Worm (Caenorhabditis elegans) whole organism, young adult: ENCODE measurements around the gene srh-147.

Experiments used
- B0019.2 ChIP-seq: fragments of 200-800 bp; sonication (Bioruptor generic); conservative IDR thresholded peaks from 2 replicates; pipeline ENCODE4 v1.3.6; 2022; ENCODE audit warnings: missing genetic modification reagents, missing genetic modification characterization, missing compliant biosample characterization
- B0336.3 ChIP-seq: fragments of 200-800 bp; sonication (Bioruptor generic); IDR thresholded peaks from 2 replicates; pipeline ENCODE4 v1.3.6; 2022; ENCODE audit warnings: missing genetic modification characterization, missing compliant biosample characterization
- C06A6.2 ChIP-seq: fragments of 200-800 bp; sonication (Bioruptor generic); conservative IDR thresholded peaks from 2 replicates; pipeline ENCODE4 v1.3.6; 2022; ENCODE audit warnings: missing genetic modification characterization, missing compliant biosample characterization
- C17E4.6 ChIP-seq: fragments of 200-800 bp; sonication (Bioruptor generic); IDR thresholded peaks from 2 replicates; pipeline ENCODE4 v1.3.6; 2022; ENCODE audit warnings: missing genetic modification reagents, missing genetic modification characterization, missing compliant biosample characterization
- D2030.7 ChIP-seq: fragments of 200-800 bp; sonication (Bioruptor generic); IDR thresholded peaks from 2 replicates; pipeline ENCODE4 v1.3.6; 2022; ENCODE audit warnings: missing genetic modification reagents, missing genetic modification characterization, missing compliant biosample characterization
- F49E8.2 ChIP-seq: sonication (generic microtip); optimal IDR thresholded peaks from 3 replicates; lab custom pipeline; 2017; ENCODE audit warnings: missing genetic modification characterization, mild to moderate bottlenecking, missing compliant biosample characterization, antibody characterized with exemption, moderate library complexity; ENCODE audit not compliant: insufficient read depth
- T07F8.4 ChIP-seq: sonication (generic microtip); optimal IDR thresholded peaks from 2 replicates; lab custom pipeline; 2016; ENCODE audit warnings: mild to moderate bottlenecking, missing genetic modification characterization, moderate library complexity, missing compliant biosample characterization
- Y53G8AR.9 ChIP-seq: fragments of 200-800 bp; sonication (Bioruptor generic); conservative IDR thresholded peaks from 2 replicates; pipeline ENCODE4 v1.3.6; 2022; ENCODE audit warnings: missing genetic modification reagents, missing genetic modification characterization, missing compliant biosample characterization
- akir-1 ChIP-seq: fragments of 200-800 bp; sonication (Bioruptor generic); optimal IDR thresholded peaks from 2 replicates; lab custom pipeline; 2018; ENCODE audit warnings: mild to moderate bottlenecking, missing genetic modification characterization, moderate library complexity, missing compliant biosample characterization
- attf-3 ChIP-seq: fragments of 200-800 bp; sonication (Bioruptor generic); conservative IDR thresholded peaks from 2 replicates; pipeline ENCODE4 v1.3.6; 2022; ENCODE audit warnings: missing genetic modification reagents, missing genetic modification characterization, missing compliant biosample characterization
- bed-1 ChIP-seq: fragments of 200-800 bp; sonication (Bioruptor generic); IDR thresholded peaks from 2 replicates; pipeline ENCODE4 v1.3.6; 2022; ENCODE audit warnings: missing genetic modification reagents, missing genetic modification characterization, missing compliant biosample characterization
- ccch-3 ChIP-seq: fragments of 200-800 bp; sonication (Bioruptor generic); optimal IDR thresholded peaks from 2 replicates; lab custom pipeline; 2018; ENCODE audit warnings: mild to moderate bottlenecking, missing genetic modification characterization, missing compliant biosample characterization
- ceh-100 ChIP-seq: fragments of 200-800 bp; sonication (Bioruptor generic); IDR thresholded peaks from 2 replicates; pipeline ENCODE4 v1.3.6; 2022; ENCODE audit warnings: missing genetic modification reagents, missing genetic modification characterization, missing compliant biosample characterization
- ceh-79 ChIP-seq: sonication (generic microtip); optimal IDR thresholded peaks from 2 replicates; lab custom pipeline; 2017; ENCODE audit warnings: mild to moderate bottlenecking, missing genetic modification characterization, missing compliant biosample characterization
- chd-7 ChIP-seq: sonication (generic microtip); optimal IDR thresholded peaks from 2 replicates; lab custom pipeline; 2016; ENCODE audit warnings: mild to moderate bottlenecking, missing genetic modification characterization, moderate library complexity, missing compliant biosample characterization
- egrh-3 ChIP-seq: fragments of 200-800 bp; sonication (Bioruptor generic); IDR thresholded peaks from 2 replicates; pipeline ENCODE4 v1.3.6; 2022; ENCODE audit warnings: missing genetic modification reagents, missing genetic modification characterization, missing compliant biosample characterization
- him-1 ChIP-seq: sonication (generic microtip); optimal IDR thresholded peaks from 2 replicates; lab custom pipeline; 2016; ENCODE audit warnings: missing genotype, missing genetic modification reagents, missing genetic modification characterization, missing compliant biosample characterization
- hmg-1.2 ChIP-seq: fragments of 200-800 bp; sonication (Bioruptor generic); IDR thresholded peaks from 2 replicates; pipeline ENCODE4 v1.3.6; 2022; ENCODE audit warnings: missing genetic modification reagents, missing genetic modification characterization, missing compliant biosample characterization
- hmg-20 ChIP-seq: fragments of 200-800 bp; sonication (Bioruptor generic); IDR thresholded peaks from 2 replicates; pipeline ENCODE4 v1.3.6; 2022; ENCODE audit warnings: missing genetic modification reagents, missing genetic modification characterization, missing compliant biosample characterization
- hrde-1 ChIP-seq: sonication (generic microtip); optimal IDR thresholded peaks from 2 replicates; lab custom pipeline; 2016; ENCODE audit warnings: missing genetic modification characterization, mild to moderate bottlenecking, missing compliant biosample characterization, moderate library complexity, missing genotype, missing genetic modification reagents, borderline replicate concordance
- hsf-1 ChIP-seq: fragments of 200-800 bp; sonication (Bioruptor generic); IDR thresholded peaks from 2 replicates; pipeline ENCODE4 v1.3.6; 2022; ENCODE audit warnings: missing genetic modification reagents, missing genetic modification characterization, missing compliant biosample characterization
- lag-1 ChIP-seq: fragments of 200-800 bp; sonication (Bioruptor generic); IDR thresholded peaks from 2 replicates; pipeline ENCODE4 v1.3.6; 2022; ENCODE audit warnings: missing genetic modification reagents, missing genetic modification characterization, missing compliant biosample characterization
- lin-54 ChIP-seq: fragments of 200-800 bp; sonication (Bioruptor generic); optimal IDR thresholded peaks from 2 replicates; lab custom pipeline; 2018; ENCODE audit warnings: mild to moderate bottlenecking, missing genetic modification characterization, missing compliant biosample characterization
- madf-6 ChIP-seq: fragments of 200-800 bp; sonication (Bioruptor generic); IDR thresholded peaks from 2 replicates; pipeline ENCODE4 v1.3.6; 2022; ENCODE audit warnings: missing genetic modification reagents, missing genetic modification characterization, missing compliant biosample characterization
- mes-4 ChIP-seq: sonication (generic microtip); optimal IDR thresholded peaks from 2 replicates; lab custom pipeline; 2016; ENCODE audit warnings: missing genotype, missing genetic modification characterization, missing compliant biosample characterization
- nfya-1 ChIP-seq: sonication (generic microtip); optimal IDR thresholded peaks from 2 replicates; lab custom pipeline; 2017; ENCODE audit warnings: antibody characterized with exemption, missing compliant biosample characterization, missing genetic modification characterization, borderline replicate concordance; ENCODE audit not compliant: insufficient read depth
- pha-4 ChIP-seq: fragments of 150-350 bp; sonication (generic microtip); optimal IDR thresholded peaks from 2 replicates; lab custom pipeline; 2014; ENCODE audit warnings: missing biosample characterization, missing genetic modification reagents, missing genetic modification characterization
- sdz-38 ChIP-seq: sonication (generic microtip); optimal IDR thresholded peaks from 2 replicates; lab custom pipeline; 2016; ENCODE audit warnings: missing genotype, missing genetic modification characterization, missing compliant biosample characterization
- snpc-3.4 ChIP-seq: sonication (generic microtip); optimal IDR thresholded peaks from 2 replicates; lab custom pipeline; 2017; ENCODE audit warnings: missing genetic modification characterization, mild to moderate bottlenecking, missing compliant biosample characterization, antibody characterized with exemption, moderate library complexity, missing genotype, missing genetic modification reagents
- unc-62 ChIP-seq: fragments of 150-350 bp; optimal IDR thresholded peaks from 2 replicates; lab custom pipeline; 2014; ENCODE audit warnings: missing biosample characterization, missing genetic modification reagents, missing genetic modification characterization
- ztf-18 ChIP-seq: sonication (generic microtip); optimal IDR thresholded peaks from 2 replicates; lab custom pipeline; 2016; ENCODE audit warnings: missing genotype, mild to moderate bottlenecking, missing genetic modification characterization, missing compliant biosample characterization
- ztf-22 ChIP-seq: fragments of 200-800 bp; sonication (Bioruptor generic); optimal IDR thresholded peaks from 2 replicates; lab custom pipeline; 2018; ENCODE audit warnings: mild to moderate bottlenecking, missing genetic modification characterization, moderate library complexity, missing compliant biosample characterization
- ztf-3 ChIP-seq: fragments of 200-800 bp; sonication (Bioruptor generic); optimal IDR thresholded peaks from 2 replicates; lab custom pipeline; 2018; ENCODE audit warnings: mild to moderate bottlenecking, missing genetic modification characterization, missing compliant biosample characterization

srh-147 gene

DNA sequence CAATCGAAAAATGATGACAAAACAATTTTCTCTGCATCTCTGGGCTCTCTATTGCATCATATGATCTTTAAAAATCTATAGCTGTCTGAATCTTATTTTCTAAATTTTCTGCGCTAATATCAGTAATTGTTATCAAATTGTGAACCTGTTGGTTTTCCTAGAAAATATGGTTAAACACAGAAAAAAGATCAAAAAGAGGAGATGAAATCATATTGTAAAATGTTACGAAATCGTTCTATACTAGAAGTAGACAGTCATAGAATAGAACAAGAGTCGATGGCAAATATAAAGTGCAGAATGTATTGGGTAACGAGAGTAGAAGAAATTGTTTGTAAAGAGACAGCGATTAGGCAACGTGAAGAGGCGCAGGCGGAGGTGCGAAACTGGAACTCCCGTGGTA is 30.6 kb upstream of the srh-147 start (continued):
- TF ChIP-seq hmg-1.2, result peak; percentile 62; the same call in 1 of the 2 replicates
- no peak for TF ChIP-seq lin-54 (GFP tag; lab: Kevin White, UChicago)
- no peak for TF ChIP-seq hmg-20 (GFP tag; lab: Robert Waterston, UW)
- no peak for TF ChIP-seq ztf-18
- TF ChIP-seq madf-6, result no peak
- no peak for TF ChIP-seq hrde-1
- no peak for TF ChIP-seq egrh-3 (GFP tag; lab: Robert Waterston, UW)
- TF ChIP-seq sdz-38 (tag; lab: Kevin White, UChicago), result no peak
- TF ChIP-seq chd-7 (tag; lab: Kevin White, UChicago), result no peak

ce11 chrV:15880033-15880432 is 29.9 kb upstream of the srh-147 start:
- TF ChIP-seq bed-1 (no peak), D2030.7 (GFP tag; lab: Robert Waterston, UW) (no peak), ceh-100 (GFP tag; lab: Robert Waterston, UW) (no peak), T07F8.4 (tag; lab: Kevin White, UChicago) (no peak), pha-4 (tag; lab: Kevin White, UChicago) (no peak), snpc-3.4 (tag; lab: Kevin White, UChicago) (no peak), C06A6.2 (no peak), Y53G8AR.9 (GFP tag; lab: Robert Waterston, UW) (no peak), akir-1 (GFP tag; lab: Kevin White, UChicago) (no peak), unc-62 (GFP tag; lab: Kevin White, UChicago) (no peak), C17E4.6 (GFP tag; lab: Robert Waterston, UW) (no peak), ccch-3 (no peak), hsf-1 (GFP tag; lab: Robert Waterston, UW) (no peak), F49E8.2 (tag; lab: Kevin White, UChicago) (no peak), ztf-3 (GFP tag; lab: Kevin White, UChicago) (no peak), B0019.2 (GFP tag; lab: Robert Waterston, UW) (no peak), lag-1 (GFP tag; lab: Robert Waterston, UW) (no peak), ztf-22 (GFP tag; lab: Kevin White, UChicago) (no peak), B0336.3 (no peak)

- no peak for TF ChIP-seq chd-7 (tag; lab: Kevin White, UChicago)
- no peak for TF ChIP-seq attf-3 (GFP tag; lab: Robert Waterston, UW)
- no peak for TF ChIP-seq ceh-79 (tag; lab: Kevin White, UChicago)
- TF ChIP-seq T07F8.4 (tag; lab: Kevin White, UChicago), result no peak
- TF ChIP-seq mes-4 (tag; lab: Kevin White, UChicago), result no peak
- no peak for TF ChIP-seq him-1
Measured at ce11 chrV:15879508-15879907, 29.4 kb upstream of the srh-147 start, which contains the start of gene nhr-84. Gene nhr-84 (minus strand): TSS chrV:15879608.

ce11 chrV:15876308-15876707 is 26.2 kb upstream of the srh-147 start, which contains the start of gene nhr-102:
Gene nhr-102 (minus strand): TSS chrV:15876408.
- TF ChIP-seq madf-6 (0 out of 2 replicates have a peak, but pooled peaks have one; percentile 28), nfya-1 (tag; lab: Kevin White, UChicago) (no peak)
